Worm (Caenorhabditis elegans): ENCODE measurements around the gene mrpl-28.

The mrpl-28 gene

DNA sequence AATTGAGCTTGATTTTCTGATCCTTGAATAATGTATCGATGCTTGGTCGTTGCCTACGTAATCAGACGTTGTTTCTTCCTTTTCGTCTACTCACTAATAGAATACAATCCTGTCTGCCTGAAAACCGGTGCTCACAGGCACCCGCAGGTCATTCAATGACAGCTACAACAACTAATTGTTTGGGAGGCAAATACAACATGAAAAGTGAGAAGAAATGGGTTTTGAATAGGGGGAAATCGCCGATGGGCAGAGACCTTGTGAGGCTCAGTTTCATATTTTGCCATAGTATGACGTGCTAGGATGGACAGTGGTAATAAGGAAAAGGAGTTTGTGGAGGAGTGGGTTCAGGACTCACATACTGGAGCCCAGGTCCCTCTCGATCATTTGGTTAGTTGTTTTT, 40.9 kb upstream of the mrpl-28 start, which contains the start of gene chs-2:
chs-2 (plus strand) TSS at position 301 of the 400 bp plus-strand sequence.
- TF ChIP-seq lin-13 (GFP tag; optimal IDR thresholded peaks at IDR 0.05), result no peak
- TF ChIP-seq zag-1 (tag; optimal IDR thresholded peaks at IDR 0.05), result no peak
- no peak for TF ChIP-seq ztf-1 (GFP tag; conservative IDR thresholded peaks at IDR 0.05)
- no peak for TF ChIP-seq Y55F3AM.14 (GFP tag; optimal IDR thresholded peaks at IDR 0.05)
- TF ChIP-seq ZK546.5 (tag; optimal IDR thresholded peaks at IDR 0.05), result no peak
- TF ChIP-seq nhr-23 (tag; optimal IDR thresholded peaks at IDR 0.05), result no peak
- TF ChIP-seq unc-39 (tag; optimal IDR thresholded peaks at IDR 0.05), result no peak
- TF ChIP-seq ceh-82 (tag; optimal IDR thresholded peaks at IDR 0.05), result no peak
- no peak for TF ChIP-seq fos-1 (tag; optimal IDR thresholded peaks at IDR 0.05)
- TF ChIP-seq peb-1 (tag; optimal IDR thresholded peaks at IDR 0.05), result no peak
- TF ChIP-seq crh-2 (tag; optimal IDR thresholded peaks at IDR 0.05), result no peak
- no peak for TF ChIP-seq snpc-4 (tag; optimal IDR thresholded peaks at IDR 0.05)
- TF ChIP-seq ceh-16 (tag; optimal IDR thresholded peaks at IDR 0.05), result no peak
- TF ChIP-seq mdl-1 (tag; optimal IDR thresholded peaks at IDR 0.05), result no peak
- TF ChIP-seq C34F6.9 (tag; optimal IDR thresholded peaks at IDR 0.05), result no peak
- TF ChIP-seq aly-2 (tag; optimal IDR thresholded peaks at IDR 0.05), result no peak
- TF ChIP-seq sem-4 (tag; optimal IDR thresholded peaks at IDR 0.05), result no peak
- no peak for TF ChIP-seq nhr-12 (tag; optimal IDR thresholded peaks at IDR 0.05)

ce11 chrII:194458-194857, 38.6 kb upstream of the mrpl-28 start, which contains the start of gene abu-11:
abu-11 (minus strand) TSS chrII:194558.
- TF ChIP-seq alr-1 (tag; optimal IDR thresholded peaks at IDR 0.05) (no peak), elt-1 (tag; optimal IDR thresholded peaks at IDR 0.05) (no peak), ama-1 (optimal IDR thresholded peaks at IDR 0.05) (no peak), mdl-1 (tag; optimal IDR thresholded peaks at IDR 0.05) (no peak), skn-1 (tag; optimal IDR thresholded peaks at IDR 0.05) (no peak), nhr-12 (tag; optimal IDR thresholded peaks at IDR 0.05) (no peak), ztf-1 (GFP tag; conservative IDR thresholded peaks at IDR 0.05) (no peak), nhr-10 (tag; optimal IDR thresholded peaks at IDR 0.05) (no peak), mab-5 (tag; optimal IDR thresholded peaks at IDR 0.05) (no peak), sma-3 (GFP tag; optimal IDR thresholded peaks at IDR 0.05) (no peak)

DNA sequence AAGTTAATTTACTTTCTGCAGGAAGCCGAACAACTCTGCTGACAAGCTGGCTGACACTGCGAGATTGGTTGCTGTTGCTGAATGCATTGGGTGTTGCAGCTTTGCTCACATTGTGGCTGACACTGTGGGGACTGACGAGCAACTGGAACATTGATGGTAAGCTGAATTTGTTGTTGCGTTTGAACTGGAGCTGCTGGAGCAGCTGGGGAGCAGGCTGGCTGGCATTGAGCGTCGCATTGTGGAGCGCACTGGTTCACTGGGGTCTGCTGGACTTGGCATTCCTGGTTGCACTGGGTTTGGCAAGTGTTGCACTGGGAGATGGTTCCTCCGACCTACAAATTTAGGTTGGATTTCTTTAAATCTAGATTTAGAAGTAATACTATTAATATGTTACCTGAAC, 36.8 kb upstream of the mrpl-28 start:
- TF ChIP-seq alr-1 (tag; optimal IDR thresholded peaks at IDR 0.05) (no peak), zag-1 (tag; optimal IDR thresholded peaks at IDR 0.05) (no peak), mdl-1 (tag; optimal IDR thresholded peaks at IDR 0.05) (no peak), sma-9 (GFP tag; optimal IDR thresholded peaks at IDR 0.05) (no peak), sma-9 (tag; optimal IDR thresholded peaks at IDR 0.05) (no peak), nhr-21 (tag; optimal IDR thresholded peaks at IDR 0.05) (no peak), lsy-2 (tag; optimal IDR thresholded peaks at IDR 0.05) (no peak), sma-3 (GFP tag; optimal IDR thresholded peaks at IDR 0.05) (no peak), ztf-4 (tag; optimal IDR thresholded peaks at IDR 0.05) (no peak), nhr-25 (tag; optimal IDR thresholded peaks at IDR 0.05) (no peak), lin-13 (GFP tag; optimal IDR thresholded peaks at IDR 0.05) (no peak), unc-39 (tag; optimal IDR thresholded peaks at IDR 0.05) (no peak), nhr-11 (tag; optimal IDR thresholded peaks at IDR 0.05) (no peak), nhr-12 (tag; optimal IDR thresholded peaks at IDR 0.05) (no peak), mbf-1 (tag; optimal IDR thresholded peaks at IDR 0.05) (no peak), sem-4 (tag; optimal IDR thresholded peaks at IDR 0.05) (no peak)

- TF ChIP-seq lin-13 (GFP tag; optimal IDR thresholded peaks at IDR 0.05), result no peak
- no peak for TF ChIP-seq sma-3 (GFP tag; optimal IDR thresholded peaks at IDR 0.05)
- no peak for TF ChIP-seq skn-1 (tag; optimal IDR thresholded peaks at IDR 0.05)
- no peak for TF ChIP-seq elt-3 (tag; optimal IDR thresholded peaks at IDR 0.05)
- TF ChIP-seq peb-1 (tag; optimal IDR thresholded peaks at IDR 0.05), result no peak
- TF ChIP-seq C34F6.9 (tag; optimal IDR thresholded peaks at IDR 0.05), result no peak
- no peak for TF ChIP-seq fos-1 (tag; optimal IDR thresholded peaks at IDR 0.05)
- no peak for TF ChIP-seq crh-2 (tag; optimal IDR thresholded peaks at IDR 0.05)
- no peak for TF ChIP-seq snpc-4 (tag; optimal IDR thresholded peaks at IDR 0.05)
- no peak for TF ChIP-seq sma-9 (GFP tag; optimal IDR thresholded peaks at IDR 0.05)
- no peak for TF ChIP-seq sma-9 (tag; optimal IDR thresholded peaks at IDR 0.05)
- TF ChIP-seq ceh-82 (tag; optimal IDR thresholded peaks at IDR 0.05), result no peak
- no peak for TF ChIP-seq R02D3.7 (tag; optimal IDR thresholded peaks at IDR 0.05)
- no peak for TF ChIP-seq nhr-237 (tag; optimal IDR thresholded peaks at IDR 0.05)
- TF ChIP-seq nhr-10 (tag; optimal IDR thresholded peaks at IDR 0.05), result no peak
- TF ChIP-seq lin-39 (tag; optimal IDR thresholded peaks at IDR 0.05), result no peak
- no peak for TF ChIP-seq lin-11 (tag; optimal IDR thresholded peaks at IDR 0.05)
- no peak for TF ChIP-seq nhr-23 (tag; optimal IDR thresholded peaks at IDR 0.05)
- TF ChIP-seq mbf-1 (tag; optimal IDR thresholded peaks at IDR 0.05), result no peak
Measured at ce11 chrII:188967-189366, 33.2 kb upstream of the mrpl-28 start, which contains the start of gene T01D1.5. T01D1.5 (minus strand) TSS chrII:189067.

Data from whole organism, L2 larva.